Worm (Caenorhabditis elegans) whole organism, midembryonic: ENCODE data around the gene srg-22.

Experiments
- T22C8.4 ChIP-seq: fragments of 200-800 bp; sonication (Bioruptor generic); IDR thresholded peaks from 2 replicates; pipeline ENCODE4 v1.3.6; 2022; ENCODE audit warnings: missing genetic modification characterization, missing compliant biosample characterization
- cog-1 ChIP-seq: sonication (generic microtip); optimal IDR thresholded peaks from 2 replicates; lab custom pipeline; 2016; ENCODE audit warnings: missing genetic modification characterization, missing compliant biosample characterization
- flt-1 ChIP-seq: fragments of 200-800 bp; sonication (Bioruptor generic); IDR thresholded peaks from 2 replicates; pipeline ENCODE4 v1.3.6; 2022; ENCODE audit warnings: missing genetic modification characterization, missing compliant biosample characterization
- klf-2 ChIP-seq: fragments of 200-800 bp; sonication (Bioruptor generic); conservative IDR thresholded peaks from 2 replicates; pipeline ENCODE4 v1.3.6; 2022; ENCODE audit warnings: missing genetic modification reagents, missing genetic modification characterization, missing compliant biosample characterization
- med-1 ChIP-seq: sonication (generic microtip); optimal IDR thresholded peaks from 2 replicates; lab custom pipeline; 2017; ENCODE audit warnings: missing genetic modification characterization, mild to moderate bottlenecking, missing compliant biosample characterization, antibody characterized with exemption, missing genetic modification reagents; ENCODE audit not compliant: insufficient read depth
- tab-1 ChIP-seq: fragments of 200-800 bp; sonication (Bioruptor generic); IDR thresholded peaks from 2 replicates; pipeline ENCODE4 v1.3.6; 2022; ENCODE audit warnings: missing genetic modification characterization, missing compliant biosample characterization
- ztf-23 ChIP-seq: fragments of 200-800 bp; sonication (Bioruptor generic); IDR thresholded peaks from 2 replicates; pipeline ENCODE4 v1.3.6; 2022; ENCODE audit warnings: missing genetic modification reagents, missing genetic modification characterization, missing compliant biosample characterization
- ztf-29 ChIP-seq: fragments of 200-800 bp; sonication (Bioruptor generic); IDR thresholded peaks from 2 replicates; pipeline ENCODE4 v1.3.6; 2022; ENCODE audit warnings: missing genetic modification reagents, missing genetic modification characterization, missing compliant biosample characterization

- TF ChIP-seq T22C8.4 (GFP tag; lab: Robert Waterston, UW) (no peak), med-1 (GFP tag; lab: Kevin White, UChicago) (no peak), cog-1 (tag; lab: Kevin White, UChicago) (no peak), flt-1 (GFP tag; lab: Robert Waterston, UW) (no peak), ztf-29 (GFP tag; lab: Robert Waterston, UW) (no peak), ztf-23 (GFP tag; lab: Robert Waterston, UW) (no peak), klf-2 (GFP tag; lab: Robert Waterston, UW) (no peak), tab-1 (GFP tag; lab: Robert Waterston, UW) (no peak)
Measured at ce11 chrII:3137804-3138203, 44.6 kb upstream of the srg-22 start, which contains the start of gene sri-54.
